Fruit fly (Drosophila melanogaster) Kc167 (cell line): Measurements from ENCODE around the gene CG17841.

Experiments used
- Sin3A ChIP-seq: fragments of >200 bp; optimal IDR thresholded peaks from 2 replicates; lab custom pipeline; 2018; ENCODE audit warnings: missing external identifiers
- h ChIP-seq: fragments of >200 bp; optimal IDR thresholded peaks from 3 replicates; lab custom pipeline; 2018; ENCODE audit warnings: missing external identifiers

DNA sequence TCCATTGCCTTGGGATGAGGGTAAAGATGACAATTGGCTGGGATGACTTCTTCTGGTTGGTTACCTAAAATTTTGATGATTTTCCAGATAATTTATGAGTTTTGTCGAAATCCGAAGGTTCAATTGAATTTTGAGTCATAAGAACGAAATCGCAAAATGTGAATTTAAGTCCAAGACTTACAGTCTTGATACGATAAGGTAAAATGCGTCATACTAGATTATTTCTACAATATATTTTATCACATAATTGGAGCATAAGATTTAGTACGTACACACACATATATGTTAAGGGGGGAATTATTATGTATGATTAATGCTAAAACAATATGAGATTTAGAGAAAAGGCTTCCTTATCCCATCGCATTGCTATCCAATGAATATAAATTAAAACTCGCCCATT is 13.4 kb downstream of the CG17841 start, which contains the start of gene CG32681:
- no peak for TF ChIP-seq Sin3A (lab: Kevin White, UChicago)
- no peak for TF ChIP-seq h (lab: Kevin White, UChicago)
